Worm (Caenorhabditis elegans) whole organism, L3 larva: ENCODE results near the gene T22D1.8.

Source experiments
- ama-1 ChIP-seq: fragments of 150-350 bp; optimal IDR thresholded peaks from 2 replicates; lab custom pipeline; 2018
- ceh-28 ChIP-seq: fragments of 150-350 bp; optimal IDR thresholded peaks from 2 replicates; lab custom pipeline; 2014; ENCODE audit warnings: missing biosample characterization, missing genetic modification reagents, missing genetic modification characterization
- ceh-9 ChIP-seq: sonication (generic microtip); optimal IDR thresholded peaks from 2 replicates; lab custom pipeline; 2018; ENCODE audit warnings: missing biosample characterization, missing genetic modification characterization
- fkh-2 ChIP-seq: fragments of 150-350 bp; optimal IDR thresholded peaks from 2 replicates; lab custom pipeline; 2014; ENCODE audit warnings: missing biosample characterization, missing genetic modification reagents, missing genetic modification characterization
- fos-1 ChIP-seq: fragments of 150-350 bp; optimal IDR thresholded peaks from 2 replicates; lab custom pipeline; 2014; ENCODE audit warnings: missing biosample characterization, missing genetic modification characterization
- nfya-1 ChIP-seq: sonication (generic microtip); optimal IDR thresholded peaks from 2 replicates; lab custom pipeline; 2017; ENCODE audit warnings: missing genetic modification characterization, mild to moderate bottlenecking, missing compliant biosample characterization, antibody characterized with exemption, moderate library complexity; ENCODE audit not compliant: insufficient read depth
- nhr-77 ChIP-seq: fragments of 150-350 bp; optimal IDR thresholded peaks from 2 replicates; lab custom pipeline; 2014; ENCODE audit warnings: missing biosample characterization, missing genetic modification characterization
- pqm-1 ChIP-seq: fragments of 150-350 bp; optimal IDR thresholded peaks from 2 replicates; lab custom pipeline; 2017; ENCODE audit warnings: missing biosample characterization, missing genetic modification characterization, inconsistent platforms
- zag-1 ChIP-seq: fragments of 150-350 bp; optimal IDR thresholded peaks from 2 replicates; lab custom pipeline; 2014; ENCODE audit warnings: missing biosample characterization, missing genetic modification characterization

- TF ChIP-seq zag-1: no peak
- no peak for TF ChIP-seq nfya-1 (tag; lab: Kevin White, UChicago)
- no peak for TF ChIP-seq fos-1 (tag; lab: Kevin White, UChicago)
- peak; percentile 11 for TF ChIP-seq ceh-28
- TF ChIP-seq ceh-9 (tag; lab: Kevin White, UChicago): no peak
- no peak for TF ChIP-seq fkh-2 (tag; lab: Kevin White, UChicago)
- TF ChIP-seq nhr-77 (tag; lab: Kevin White, UChicago): no peak
- no peak for TF ChIP-seq pqm-1 (tag; lab: Kevin White, UChicago)
- TF ChIP-seq ama-1 (lab: Kevin White, UChicago): no peak
These were observed at the start of gene T22D1.8, which contains the start of gene T22D1.17 for ce11 chrIV:6905947-6906489.
